Worm (Caenorhabditis elegans) whole organism, late embryonic: Measurements from ENCODE around the gene Y17D7B.3.

Source experiments
- C08G9.2 ChIP-seq: sonication (generic microtip); optimal IDR thresholded peaks from 2 replicates; lab custom pipeline; 2016; ENCODE audit warnings: mild to moderate bottlenecking, missing genetic modification characterization, moderate library complexity, missing compliant biosample characterization
- F13H6.1 ChIP-seq: sonication (generic microtip); optimal IDR thresholded peaks from 2 replicates; lab custom pipeline; 2016; ENCODE audit warnings: missing genetic modification characterization, missing compliant biosample characterization
- K09A11.1 ChIP-seq: sonication (generic microtip); optimal IDR thresholded peaks from 2 replicates; lab custom pipeline; 2017; ENCODE audit warnings: antibody characterized with exemption, mild to moderate bottlenecking, missing genetic modification characterization, missing compliant biosample characterization; ENCODE audit not compliant: insufficient read depth
- ceh-18 ChIP-seq: sonication (generic microtip); optimal IDR thresholded peaks from 2 replicates; lab custom pipeline; 2016; ENCODE audit warnings: missing genetic modification characterization, missing compliant biosample characterization
- ceh-2 ChIP-seq: sonication (generic microtip); optimal IDR thresholded peaks from 2 replicates; lab custom pipeline; 2016; ENCODE audit warnings: missing genotype, missing genetic modification characterization, missing compliant biosample characterization
- ceh-24 ChIP-seq: sonication (generic microtip); optimal IDR thresholded peaks from 2 replicates; lab custom pipeline; 2016; ENCODE audit warnings: mild to moderate bottlenecking, missing genetic modification characterization, missing compliant biosample characterization
- ceh-30 ChIP-seq: fragments of 150-350 bp; optimal IDR thresholded peaks from 2 replicates; lab custom pipeline; 2014; ENCODE audit warnings: missing biosample characterization, missing genetic modification characterization
- ceh-31 ChIP-seq: sonication (generic microtip); optimal IDR thresholded peaks from 2 replicates; lab custom pipeline; 2016; ENCODE audit warnings: missing genetic modification characterization, missing compliant biosample characterization
- ceh-9 ChIP-seq: sonication (generic microtip); optimal IDR thresholded peaks from 2 replicates; lab custom pipeline; 2016; ENCODE audit warnings: mild to moderate bottlenecking, missing genetic modification characterization, inconsistent platforms, missing compliant biosample characterization
- dmd-4 ChIP-seq: sonication (generic microtip); optimal IDR thresholded peaks from 2 replicates; lab custom pipeline; 2016; ENCODE audit warnings: borderline replicate concordance, missing genetic modification characterization, missing compliant biosample characterization
- ets-4 ChIP-seq: sonication (generic microtip); optimal IDR thresholded peaks from 2 replicates; lab custom pipeline; 2016; ENCODE audit warnings: missing genetic modification characterization, missing compliant biosample characterization
- eyg-1 ChIP-seq: sonication (generic microtip); optimal IDR thresholded peaks from 2 replicates; lab custom pipeline; 2016; ENCODE audit warnings: missing genotype, missing genetic modification characterization, missing compliant biosample characterization
- fax-1 ChIP-seq: sonication (generic microtip); optimal IDR thresholded peaks from 2 replicates; lab custom pipeline; 2016; ENCODE audit warnings: missing genotype, missing genetic modification characterization, missing compliant biosample characterization
- fkh-6 ChIP-seq: sonication (generic microtip); optimal IDR thresholded peaks from 2 replicates; lab custom pipeline; 2016; ENCODE audit warnings: missing genetic modification characterization, missing compliant biosample characterization
- hlh-15 ChIP-seq: sonication (generic microtip); optimal IDR thresholded peaks from 2 replicates; lab custom pipeline; 2016; ENCODE audit warnings: missing genetic modification characterization, missing compliant biosample characterization
- hlh-30 ChIP-seq: sonication (generic microtip); optimal IDR thresholded peaks from 2 replicates; lab custom pipeline; 2017; ENCODE audit warnings: antibody characterized with exemption, missing genetic modification characterization, missing compliant biosample characterization; ENCODE audit not compliant: insufficient read depth
- hlh-6 ChIP-seq: sonication (generic microtip); optimal IDR thresholded peaks from 2 replicates; lab custom pipeline; 2016; ENCODE audit warnings: missing genotype, missing genetic modification characterization, missing compliant biosample characterization
- lin-11 ChIP-seq: fragments of 200-800 bp; sonication (Bioruptor generic); optimal IDR thresholded peaks from 2 replicates; lab custom pipeline; 2018; ENCODE audit warnings: mild to moderate bottlenecking, missing genetic modification characterization, missing compliant biosample characterization
- mec-3 ChIP-seq: sonication (generic microtip); optimal IDR thresholded peaks from 2 replicates; lab custom pipeline; 2016; ENCODE audit warnings: borderline replicate concordance, missing genetic modification characterization, missing compliant biosample characterization
- nhr-11 ChIP-seq: fragments of 150-350 bp; optimal IDR thresholded peaks from 2 replicates; lab custom pipeline; 2014; ENCODE audit warnings: missing biosample characterization, missing genetic modification characterization
- nhr-232 ChIP-seq: sonication (generic microtip); optimal IDR thresholded peaks from 2 replicates; lab custom pipeline; 2016; ENCODE audit warnings: missing genetic modification characterization, missing compliant biosample characterization
- npax-4 ChIP-seq: sonication (generic microtip); optimal IDR thresholded peaks from 2 replicates; lab custom pipeline; 2016; ENCODE audit warnings: missing genetic modification characterization, missing compliant biosample characterization
- pag-3 ChIP-seq: sonication (generic microtip); optimal IDR thresholded peaks from 2 replicates; lab custom pipeline; 2016; ENCODE audit warnings: missing compliant biosample characterization, missing genetic modification characterization, borderline replicate concordance
- pat-9 ChIP-seq: fragments of 200-800 bp; sonication (Bioruptor generic); optimal IDR thresholded peaks from 2 replicates; lab custom pipeline; 2018; ENCODE audit warnings: mild to moderate bottlenecking, missing genetic modification characterization, moderate library complexity, missing compliant biosample characterization
- pax-1 ChIP-seq: fragments of 150-350 bp; optimal IDR thresholded peaks from 2 replicates; lab custom pipeline; 2014; ENCODE audit warnings: missing biosample characterization, missing genetic modification characterization
- pqm-1 ChIP-seq: sonication (generic microtip); optimal IDR thresholded peaks from 2 replicates; lab custom pipeline; 2016; ENCODE audit warnings: missing genetic modification characterization, missing compliant biosample characterization
- ref-2 ChIP-seq: sonication (generic microtip); optimal IDR thresholded peaks from 2 replicates; lab custom pipeline; 2016; ENCODE audit warnings: missing genetic modification characterization, missing compliant biosample characterization
- sox-2 ChIP-seq: fragments of 200-800 bp; sonication (Bioruptor generic); IDR thresholded peaks from 2 replicates; pipeline ENCODE4 v1.3.6; 2022; ENCODE audit warnings: missing genetic modification reagents, missing genetic modification characterization, missing compliant biosample characterization
- sox-4 ChIP-seq: sonication (generic microtip); optimal IDR thresholded peaks from 2 replicates; lab custom pipeline; 2017; ENCODE audit warnings: mild to moderate bottlenecking, missing genetic modification characterization, inconsistent platforms, missing compliant biosample characterization
- syd-9 ChIP-seq: sonication (generic microtip); optimal IDR thresholded peaks from 2 replicates; lab custom pipeline; 2016; ENCODE audit warnings: mild to moderate bottlenecking, missing genetic modification characterization, moderate library complexity, missing compliant biosample characterization
- tbx-2 ChIP-seq: sonication (generic microtip); optimal IDR thresholded peaks from 2 replicates; lab custom pipeline; 2016; ENCODE audit warnings: missing genetic modification characterization, missing compliant biosample characterization
- unc-3 ChIP-seq, 2 experiments: fragments of 200-800 bp in 1 of 2; sonication (Bioruptor generic) in 1 of 2; sonication (generic microtip) in 1 of 2; conservative IDR thresholded peaks in 1 of 2; optimal IDR thresholded peaks in 1 of 2; 2 replicates each; pipeline versions ENCODE4 v1.3.6 to Lab custom; 2016 to 2022; ENCODE audit warnings: missing compliant biosample characterization in 2 of 2, missing genetic modification characterization in 2 of 2, missing genetic modification reagents in 1 of 2
- zip-5 ChIP-seq: sonication (generic microtip); optimal IDR thresholded peaks from 2 replicates; lab custom pipeline; 2016; ENCODE audit warnings: missing genetic modification characterization, missing compliant biosample characterization

Gene Y17D7B.3

ce11 chrV:18806409-18806808 lies 19.8 kb upstream of the Y17D7B.3 start, which contains the start of gene sri-10:
Gene sri-10 (minus strand): TSS chrV:18806509.
- no peak for TF ChIP-seq sox-4 (tag; lab: Kevin White, UChicago)
- no peak for TF ChIP-seq ceh-31 (tag; lab: Kevin White, UChicago)
- no peak for TF ChIP-seq tbx-2 (tag; lab: Kevin White, UChicago)
- TF ChIP-seq hlh-30 (tag; lab: Kevin White, UChicago): no peak
- TF ChIP-seq mec-3: no peak

- no peak for TF ChIP-seq zip-5 (tag; lab: Kevin White, UChicago)
- TF ChIP-seq npax-4: no peak
- no peak for TF ChIP-seq eyg-1 (tag; lab: Kevin White, UChicago)
- TF ChIP-seq, all 69 proteins: peak for 0
These were observed 16.7 kb upstream of the Y17D7B.3 start, which contains the start of gene C54E10.10 for ce11 chrV:18803260-18803659. Gene C54E10.10 (minus strand): TSS chrV:18803360.

ce11 chrV:18802077-18802476 lies 15.5 kb upstream of the Y17D7B.3 start, which contains the start of gene C54E10.11:
Gene C54E10.11 (minus strand): TSS chrV:18802177.
- TF ChIP-seq fax-1 (tag; lab: Kevin White, UChicago) (no peak), ceh-24 (no peak), pqm-1 (tag; lab: Kevin White, UChicago) (no peak), fkh-6 (no peak), lin-11 (no peak), K09A11.1 (tag; lab: Kevin White, UChicago) (no peak), pax-1 (tag; lab: Kevin White, UChicago) (no peak), sox-2 (no peak), dmd-4 (tag; lab: Kevin White, UChicago) (no peak), ref-2 (no peak), hlh-15 (tag; lab: Kevin White, UChicago) (no peak), pag-3 (no peak), nhr-232 (no peak), ets-4 (tag; lab: Kevin White, UChicago) (no peak), C08G9.2 (tag; lab: Kevin White, UChicago) (no peak), pat-9 (no peak), ceh-9 (tag; lab: Kevin White, UChicago) (no peak), npax-4 (no peak), syd-9 (no peak), ceh-2 (tag; lab: Kevin White, UChicago) (no peak)

- TF ChIP-seq dmd-4 (tag; lab: Kevin White, UChicago) (no peak), eyg-1 (tag; lab: Kevin White, UChicago) (no peak), hlh-15 (tag; lab: Kevin White, UChicago) (no peak), tbx-2 (tag; lab: Kevin White, UChicago) (no peak), fax-1 (tag; lab: Kevin White, UChicago) (no peak), zip-5 (tag; lab: Kevin White, UChicago) (no peak), hlh-6 (tag; lab: Kevin White, UChicago) (no peak), ref-2 (no peak), pag-3 (no peak), nhr-11 (no peak), pqm-1 (tag; lab: Kevin White, UChicago) (no peak)
- TF ChIP-seq, all 69 proteins: peak for 0
These were observed 14.2 kb upstream of the Y17D7B.3 start, which contains the start of gene nhr-170 for ce11 chrV:18800811-18801210. Gene nhr-170 (minus strand): TSS chrV:18800826.

ce11 chrV:18790658-18791057 lies 4.1 kb upstream of the Y17D7B.3 start, which contains the start of gene nhr-231:
Gene nhr-231 (plus strand): TSS chrV:18790958.
- TF ChIP-seq sox-2 (no peak), zip-5 (tag; lab: Kevin White, UChicago) (no peak), unc-3 (GFP tag; conservative IDR thresholded peaks at IDR 0.05; lab: Robert Waterston, UW) (no peak), unc-3 (tag; optimal IDR thresholded peaks at IDR 0.05; lab: Kevin White, UChicago) (no peak), dmd-4 (tag; lab: Kevin White, UChicago) (no peak), ceh-30 (tag; lab: Kevin White, UChicago) (no peak), ceh-18 (tag; lab: Kevin White, UChicago) (no peak), F13H6.1 (tag; lab: Kevin White, UChicago) (no peak)
- TF ChIP-seq, all 69 proteins: peak for 0
